Worm (Caenorhabditis elegans) whole organism, young adult: ENCODE results near the gene srj-27.

Experiments
- B0261.1 ChIP-seq: sonication (generic microtip); optimal IDR thresholded peaks from 2 replicates; lab custom pipeline; 2016; ENCODE audit warnings: mild to moderate bottlenecking, missing genetic modification characterization, moderate library complexity, missing compliant biosample characterization
- F10E7.11 ChIP-seq: sonication (generic microtip); optimal IDR thresholded peaks from 2 replicates; lab custom pipeline; 2017; ENCODE audit warnings: mild to moderate bottlenecking, missing genetic modification characterization, moderate library complexity, missing compliant biosample characterization
- F23B12.7 ChIP-seq: sonication (generic microtip); optimal IDR thresholded peaks from 2 replicates; lab custom pipeline; 2017; ENCODE audit warnings: missing genetic modification characterization, mild to moderate bottlenecking, missing compliant biosample characterization, antibody characterized with exemption, moderate library complexity; ENCODE audit not compliant: insufficient read depth
- F52B5.7 ChIP-seq: sonication (generic microtip); optimal IDR thresholded peaks from 2 replicates; lab custom pipeline; 2016; ENCODE audit warnings: mild to moderate bottlenecking, missing genetic modification characterization, missing compliant biosample characterization
- F55B11.4 ChIP-seq: sonication (generic microtip); optimal IDR thresholded peaks from 2 replicates; lab custom pipeline; 2016; ENCODE audit warnings: missing compliant biosample characterization, missing genetic modification characterization, borderline replicate concordance; ENCODE audit not compliant: insufficient read depth
- F57C9.4 ChIP-seq: sonication (generic microtip); optimal IDR thresholded peaks from 2 replicates; lab custom pipeline; 2017; ENCODE audit warnings: mild to moderate bottlenecking, missing genetic modification characterization, missing compliant biosample characterization
- T07F8.4 ChIP-seq: sonication (generic microtip); optimal IDR thresholded peaks from 2 replicates; lab custom pipeline; 2016; ENCODE audit warnings: mild to moderate bottlenecking, missing genetic modification characterization, moderate library complexity, missing compliant biosample characterization
- Y53F4B.3 ChIP-seq: fragments of 200-800 bp; sonication (Bioruptor generic); IDR thresholded peaks from 2 replicates; pipeline ENCODE4 v1.3.6; 2022; ENCODE audit warnings: missing genetic modification reagents, missing genetic modification characterization, missing compliant biosample characterization
- Y53G8AR.9 ChIP-seq: fragments of 200-800 bp; sonication (Bioruptor generic); conservative IDR thresholded peaks from 2 replicates; pipeline ENCODE4 v1.3.6; 2022; ENCODE audit warnings: missing genetic modification reagents, missing genetic modification characterization, missing compliant biosample characterization
- Y56A3A.18 ChIP-seq: fragments of 200-800 bp; sonication (Bioruptor generic); IDR thresholded peaks from 2 replicates; pipeline ENCODE4 v1.3.6; 2022; ENCODE audit warnings: missing genetic modification reagents, missing genetic modification characterization, missing compliant biosample characterization
- Y79H2A.3 ChIP-seq: fragments of 200-800 bp; sonication (Bioruptor generic); conservative IDR thresholded peaks from 2 replicates; pipeline ENCODE4 v1.3.6; 2022; ENCODE audit warnings: missing genetic modification reagents, missing genetic modification characterization, missing compliant biosample characterization
- ZK185.1 ChIP-seq: sonication (generic microtip); optimal IDR thresholded peaks from 2 replicates; lab custom pipeline; 2016; ENCODE audit warnings: mild to moderate bottlenecking, missing genetic modification characterization, missing compliant biosample characterization; ENCODE audit not compliant: poor library complexity, severe bottlenecking
- akir-1 ChIP-seq: fragments of 200-800 bp; sonication (Bioruptor generic); optimal IDR thresholded peaks from 2 replicates; lab custom pipeline; 2018; ENCODE audit warnings: mild to moderate bottlenecking, missing genetic modification characterization, moderate library complexity, missing compliant biosample characterization
- aptf-3 ChIP-seq: fragments of 200-800 bp; sonication (Bioruptor generic); IDR thresholded peaks from 2 replicates; pipeline ENCODE4 v1.3.6; 2022; ENCODE audit warnings: missing genetic modification characterization, missing compliant biosample characterization
- attf-5 ChIP-seq: fragments of 200-800 bp; sonication (Bioruptor generic); optimal IDR thresholded peaks from 2 replicates; lab custom pipeline; 2018; ENCODE audit warnings: mild to moderate bottlenecking, missing genetic modification characterization, missing compliant biosample characterization
- attf-6 ChIP-seq: fragments of 200-800 bp; sonication (Bioruptor generic); IDR thresholded peaks from 2 replicates; pipeline ENCODE4 v1.3.6; 2022; ENCODE audit warnings: missing genetic modification reagents, missing genetic modification characterization, missing compliant biosample characterization
- ceh-100 ChIP-seq: fragments of 200-800 bp; sonication (Bioruptor generic); IDR thresholded peaks from 2 replicates; pipeline ENCODE4 v1.3.6; 2022; ENCODE audit warnings: missing genetic modification reagents, missing genetic modification characterization, missing compliant biosample characterization
- ceh-27 ChIP-seq: fragments of 200-800 bp; sonication (Bioruptor generic); optimal IDR thresholded peaks from 2 replicates; lab custom pipeline; 2018; ENCODE audit warnings: mild to moderate bottlenecking, missing genetic modification characterization, moderate library complexity, missing compliant biosample characterization
- ceh-79 ChIP-seq: sonication (generic microtip); optimal IDR thresholded peaks from 2 replicates; lab custom pipeline; 2017; ENCODE audit warnings: mild to moderate bottlenecking, missing genetic modification characterization, missing compliant biosample characterization
- ceh-91 ChIP-seq: fragments of 200-800 bp; sonication (Bioruptor generic); IDR thresholded peaks from 2 replicates; pipeline ENCODE4 v1.3.6; 2022; ENCODE audit warnings: missing genetic modification reagents, missing genetic modification characterization, missing compliant biosample characterization
- efl-1 ChIP-seq: fragments of 150-350 bp; optimal IDR thresholded peaks from 2 replicates; lab custom pipeline; 2014; ENCODE audit warnings: missing biosample characterization, missing genetic modification reagents, missing genetic modification characterization
- egl-18 ChIP-seq: fragments of 200-800 bp; sonication (Bioruptor generic); IDR thresholded peaks from 2 replicates; pipeline ENCODE4 v1.3.6; 2022; ENCODE audit warnings: missing genetic modification reagents, missing genetic modification characterization, missing compliant biosample characterization
- hlh-12 ChIP-seq: sonication (generic microtip); optimal IDR thresholded peaks from 2 replicates; lab custom pipeline; 2016; ENCODE audit warnings: missing genetic modification characterization, missing compliant biosample characterization
- hmg-20 ChIP-seq: fragments of 200-800 bp; sonication (Bioruptor generic); IDR thresholded peaks from 2 replicates; pipeline ENCODE4 v1.3.6; 2022; ENCODE audit warnings: missing genetic modification reagents, missing genetic modification characterization, missing compliant biosample characterization
- lin-26 ChIP-seq: fragments of 200-800 bp; sonication (Bioruptor generic); IDR thresholded peaks from 2 replicates; pipeline ENCODE4 v1.3.6; 2022; ENCODE audit warnings: missing genetic modification reagents, missing genetic modification characterization, missing compliant biosample characterization
- lin-54 ChIP-seq: fragments of 200-800 bp; sonication (Bioruptor generic); optimal IDR thresholded peaks from 2 replicates; lab custom pipeline; 2018; ENCODE audit warnings: mild to moderate bottlenecking, missing genetic modification characterization, missing compliant biosample characterization
- lir-1 ChIP-seq: fragments of 200-800 bp; sonication (Bioruptor generic); conservative IDR thresholded peaks from 2 replicates; pipeline ENCODE4 v1.3.6; 2022; ENCODE audit warnings: missing genetic modification reagents, missing genetic modification characterization, missing compliant biosample characterization
- lsy-27 ChIP-seq: sonication (generic microtip); optimal IDR thresholded peaks from 2 replicates; lab custom pipeline; 2017; ENCODE audit warnings: missing genetic modification characterization, mild to moderate bottlenecking, missing compliant biosample characterization, antibody characterized with exemption, missing genotype, borderline replicate concordance; ENCODE audit not compliant: insufficient read depth
- mxl-1 ChIP-seq: sonication (generic microtip); optimal IDR thresholded peaks from 2 replicates; lab custom pipeline; 2016; ENCODE audit warnings: missing genetic modification characterization, missing compliant biosample characterization
- nfya-2 ChIP-seq: fragments of 200-800 bp; sonication (Bioruptor generic); IDR thresholded peaks from 2 replicates; pipeline ENCODE4 v1.3.6; 2022; ENCODE audit warnings: missing genetic modification reagents, missing genetic modification characterization, missing compliant biosample characterization
- pbrm-1 ChIP-seq: fragments of 200-800 bp; sonication (Bioruptor generic); IDR thresholded peaks from 2 replicates; pipeline ENCODE4 v1.3.6; 2022; ENCODE audit warnings: missing genetic modification reagents, missing genetic modification characterization, missing compliant biosample characterization
- sea-2 ChIP-seq: fragments of 200-800 bp; sonication (Bioruptor generic); IDR thresholded peaks from 2 replicates; pipeline ENCODE4 v1.3.6; 2022; ENCODE audit warnings: missing genetic modification characterization, missing compliant biosample characterization
- snpc-1.1 ChIP-seq: sonication (generic microtip); optimal IDR thresholded peaks from 2 replicates; lab custom pipeline; 2017; ENCODE audit warnings: missing genetic modification characterization, mild to moderate bottlenecking, missing compliant biosample characterization, antibody characterized with exemption, moderate library complexity, missing genotype, missing genetic modification reagents; ENCODE audit not compliant: insufficient read depth
- snpc-3.4 ChIP-seq: sonication (generic microtip); optimal IDR thresholded peaks from 2 replicates; lab custom pipeline; 2017; ENCODE audit warnings: missing genetic modification characterization, mild to moderate bottlenecking, missing compliant biosample characterization, antibody characterized with exemption, moderate library complexity, missing genotype, missing genetic modification reagents
- snpc-4 ChIP-seq, 5 experiments: fragments of 150-350 bp in 1 of 5; sonication (generic microtip) in 4 of 5; optimal IDR thresholded peaks; 2 replicates each; lab custom pipeline; 2014 to 2018; ENCODE audit warnings: missing genetic modification characterization in 5 of 5, missing biosample characterization in 3 of 5, antibody characterized with exemption in 2 of 5, mild to moderate bottlenecking in 2 of 5, missing compliant biosample characterization in 2 of 5, missing genotype in 2 of 5, moderate library complexity in 2 of 5, missing genetic modification reagents in 1 of 5
- somi-1 ChIP-seq: fragments of 200-800 bp; sonication (Bioruptor generic); optimal IDR thresholded peaks from 2 replicates; lab custom pipeline; 2018; ENCODE audit warnings: mild to moderate bottlenecking, missing genetic modification characterization, missing compliant biosample characterization
- tbp1 ChIP-seq: fragments of 200-800 bp; sonication (Bioruptor generic); optimal IDR thresholded peaks from 2 replicates; lab custom pipeline; 2018; ENCODE audit warnings: mild to moderate bottlenecking, missing genetic modification characterization, missing compliant biosample characterization
- xnd-1 ChIP-seq: sonication (generic microtip); optimal IDR thresholded peaks from 2 replicates; lab custom pipeline; 2016; ENCODE audit warnings: missing genotype, missing genetic modification reagents, missing genetic modification characterization, missing compliant biosample characterization
- ztf-28 ChIP-seq: fragments of 200-800 bp; sonication (Bioruptor generic); IDR thresholded peaks from 2 replicates; pipeline ENCODE4 v1.3.6; 2022; ENCODE audit warnings: missing genetic modification reagents, missing genetic modification characterization, missing compliant biosample characterization
- ztf-3 ChIP-seq: fragments of 200-800 bp; sonication (Bioruptor generic); optimal IDR thresholded peaks from 2 replicates; lab custom pipeline; 2018; ENCODE audit warnings: mild to moderate bottlenecking, missing genetic modification characterization, missing compliant biosample characterization
- ztf-6 ChIP-seq: fragments of 200-800 bp; sonication (Bioruptor generic); IDR thresholded peaks from 2 replicates; pipeline ENCODE4 v1.3.6; 2022; ENCODE audit warnings: missing genetic modification reagents, missing genetic modification characterization, missing compliant biosample characterization

The srj-27 gene

ce11 chrV:15127413-15127812 is at the start of gene srj-27:
Gene srj-27, minus strand, starts transcription at chrV:15127513.
- no peak for TF ChIP-seq akir-1 (GFP tag; lab: Kevin White, UChicago)
- TF ChIP-seq pbrm-1 (GFP tag; lab: Robert Waterston, UW): no peak
- TF ChIP-seq Y53G8AR.9: no peak
- TF ChIP-seq attf-5 (GFP tag; lab: Kevin White, UChicago): no peak
- TF ChIP-seq lin-54 (GFP tag; lab: Kevin White, UChicago): no peak
- TF ChIP-seq mxl-1: no peak

ce11 chrV:15175459-15175858 is 48.1 kb upstream of the srj-27 start, which contains the start of gene clec-47:
Gene clec-47, plus strand, starts transcription at chrV:15175759.
- no peak for TF ChIP-seq Y79H2A.3 (GFP tag; lab: Robert Waterston, UW)

- TF ChIP-seq snpc-3.4 (tag; lab: Kevin White, UChicago) (no peak), lin-26 (GFP tag; lab: Robert Waterston, UW) (no peak), somi-1 (GFP tag; lab: Kevin White, UChicago) (no peak), F23B12.7 (tag; lab: Kevin White, UChicago) (no peak), nfya-2 (GFP tag; lab: Robert Waterston, UW) (no peak), Y56A3A.18 (GFP tag; lab: Robert Waterston, UW) (no peak), ZK185.1 (no peak), lir-1 (no peak), ceh-91 (GFP tag; lab: Robert Waterston, UW) (no peak), T07F8.4 (tag; lab: Kevin White, UChicago) (no peak), ceh-27 (GFP tag; lab: Kevin White, UChicago) (no peak), ztf-6 (GFP tag; lab: Robert Waterston, UW) (no peak), xnd-1 (tag; lab: Kevin White, UChicago) (no peak), F55B11.4 (tag; lab: Kevin White, UChicago) (no peak), hlh-12 (tag; lab: Kevin White, UChicago) (no peak), aptf-3 (GFP tag; lab: Robert Waterston, UW) (no peak), hmg-20 (GFP tag; lab: Robert Waterston, UW) (no peak)
- TF ChIP-seq, all 124 proteins: peak for 0
Observed at ce11 chrV:15162697-15163096, 35.4 kb upstream of the srj-27 start, which contains the start of gene srz-11. Gene srz-11, plus strand, starts transcription at chrV:15163082.

- TF ChIP-seq ceh-79: no peak
Observed at ce11 chrV:15158691-15159090, 31.4 kb upstream of the srj-27 start, which contains the start of gene str-45. Gene str-45, plus strand, starts transcription at chrV:15158991.

- TF ChIP-seq F57C9.4: no peak
- no peak for TF ChIP-seq egl-18 (GFP tag; lab: Robert Waterston, UW)
- TF ChIP-seq sea-2 (GFP tag; lab: Robert Waterston, UW): no peak
- no peak for TF ChIP-seq efl-1 (GFP tag; lab: Kevin White, UChicago)
- no peak for TF ChIP-seq attf-6 (GFP tag; lab: Robert Waterston, UW)
- TF ChIP-seq B0261.1 (tag; lab: Kevin White, UChicago): peak; percentile 78
- peak; percentile 25; the same call in 1 of the 2 replicates for TF ChIP-seq ceh-100
- TF ChIP-seq lsy-27 (tag; lab: Kevin White, UChicago): peak; percentile 2
- peak; percentile 87 for TF ChIP-seq tbp1 (GFP tag; lab: Kevin White, UChicago)
- TF ChIP-seq F10E7.11 (tag; lab: Kevin White, UChicago): no peak
- TF ChIP-seq F52B5.7 (tag; lab: Kevin White, UChicago): no peak
- no peak for TF ChIP-seq ztf-3 (GFP tag; lab: Kevin White, UChicago)
- peak; percentile 17 for TF ChIP-seq snpc-1.1 (tag; lab: Kevin White, UChicago)
- TF ChIP-seq snpc-4 (GFP tag; optimal IDR thresholded peaks at IDR 0.05; lab: Kevin White, UChicago): no peak
- TF ChIP-seq snpc-4 (tag; optimal IDR thresholded peaks at IDR 0.05; lab: Kevin White, UChicago): no peak
- TF ChIP-seq ztf-28 (GFP tag; lab: Robert Waterston, UW): 0 out of 2 replicates have a peak, but pooled peaks have one; percentile 53
- TF ChIP-seq Y53F4B.3: no peak
- TF ChIP-seq pbrm-1 (GFP tag; lab: Robert Waterston, UW): peak; percentile 68; the same call in 1 of the 2 replicates
Observed at ce11 chrV:15156504-15156903, 29.2 kb upstream of the srj-27 start.
